Worm (Caenorhabditis elegans) whole organism, late embryonic: Measurements from ENCODE around the gene sri-34.

Experiments
- C08G9.2 ChIP-seq: sonication (generic microtip); optimal IDR thresholded peaks from 2 replicates; lab custom pipeline; 2016; ENCODE audit warnings: mild to moderate bottlenecking, missing genetic modification characterization, moderate library complexity, missing compliant biosample characterization
- K02D7.2 ChIP-seq: sonication (generic microtip); optimal IDR thresholded peaks from 2 replicates; lab custom pipeline; 2017; ENCODE audit warnings: mild to moderate bottlenecking, missing genetic modification characterization, missing compliant biosample characterization
- T23F11.4 ChIP-seq: fragments of 200-800 bp; sonication (Bioruptor generic); optimal IDR thresholded peaks from 2 replicates; lab custom pipeline; 2018; ENCODE audit warnings: mild to moderate bottlenecking, missing genetic modification characterization, missing compliant biosample characterization
- ahr-1 ChIP-seq: sonication (generic microtip); optimal IDR thresholded peaks from 2 replicates; lab custom pipeline; 2016; ENCODE audit warnings: missing genetic modification characterization, missing compliant biosample characterization
- ama-1 ChIP-seq: fragments of 150-350 bp; optimal IDR thresholded peaks from 2 replicates; lab custom pipeline; 2014
- ceh-19 ChIP-seq: fragments of 200-800 bp; sonication (Bioruptor generic); optimal IDR thresholded peaks from 2 replicates; lab custom pipeline; 2018; ENCODE audit warnings: mild to moderate bottlenecking, missing genetic modification characterization, missing compliant biosample characterization
- ceh-22 ChIP-seq: sonication (generic microtip); optimal IDR thresholded peaks from 2 replicates; lab custom pipeline; 2017; ENCODE audit warnings: missing biosample characterization, missing genetic modification characterization
- ceh-24 ChIP-seq: sonication (generic microtip); optimal IDR thresholded peaks from 2 replicates; lab custom pipeline; 2016; ENCODE audit warnings: mild to moderate bottlenecking, missing genetic modification characterization, missing compliant biosample characterization
- ceh-30 ChIP-seq: fragments of 150-350 bp; optimal IDR thresholded peaks from 2 replicates; lab custom pipeline; 2014; ENCODE audit warnings: missing biosample characterization, missing genetic modification characterization
- ceh-34 ChIP-seq: sonication (generic microtip); optimal IDR thresholded peaks from 2 replicates; lab custom pipeline; 2016; ENCODE audit warnings: mild to moderate bottlenecking, missing genetic modification characterization, missing compliant biosample characterization
- ceh-48 ChIP-seq: sonication (generic microtip); optimal IDR thresholded peaks from 2 replicates; lab custom pipeline; 2016; ENCODE audit warnings: missing genetic modification characterization, inconsistent platforms, missing compliant biosample characterization
- ceh-6 ChIP-seq: fragments of 200-800 bp; sonication (Bioruptor generic); optimal IDR thresholded peaks from 2 replicates; lab custom pipeline; 2018; ENCODE audit warnings: mild to moderate bottlenecking, missing genetic modification characterization, missing compliant biosample characterization
- ceh-9 ChIP-seq: sonication (generic microtip); optimal IDR thresholded peaks from 2 replicates; lab custom pipeline; 2016; ENCODE audit warnings: mild to moderate bottlenecking, missing genetic modification characterization, inconsistent platforms, missing compliant biosample characterization
- dve-1 ChIP-seq: sonication (generic microtip); optimal IDR thresholded peaks from 2 replicates; lab custom pipeline; 2017; ENCODE audit warnings: antibody characterized with exemption, mild to moderate bottlenecking, missing genetic modification characterization, missing compliant biosample characterization
- eyg-1 ChIP-seq: sonication (generic microtip); optimal IDR thresholded peaks from 2 replicates; lab custom pipeline; 2016; ENCODE audit warnings: missing genotype, missing genetic modification characterization, missing compliant biosample characterization
- fax-1 ChIP-seq: sonication (generic microtip); optimal IDR thresholded peaks from 2 replicates; lab custom pipeline; 2016; ENCODE audit warnings: missing genotype, missing genetic modification characterization, missing compliant biosample characterization
- fkh-10 ChIP-seq: fragments of 150-350 bp; optimal IDR thresholded peaks from 2 replicates; lab custom pipeline; 2014; ENCODE audit warnings: missing biosample characterization, missing genetic modification reagents, missing genetic modification characterization
- fkh-6 ChIP-seq: sonication (generic microtip); optimal IDR thresholded peaks from 2 replicates; lab custom pipeline; 2016; ENCODE audit warnings: missing genetic modification characterization, missing compliant biosample characterization
- hlh-30 ChIP-seq: sonication (generic microtip); optimal IDR thresholded peaks from 2 replicates; lab custom pipeline; 2017; ENCODE audit warnings: antibody characterized with exemption, missing genetic modification characterization, missing compliant biosample characterization; ENCODE audit not compliant: insufficient read depth
- hlh-6 ChIP-seq: sonication (generic microtip); optimal IDR thresholded peaks from 2 replicates; lab custom pipeline; 2016; ENCODE audit warnings: missing genotype, missing genetic modification characterization, missing compliant biosample characterization
- lim-6 ChIP-seq: sonication (generic microtip); optimal IDR thresholded peaks from 2 replicates; lab custom pipeline; 2016; ENCODE audit warnings: missing genetic modification characterization, missing compliant biosample characterization
- lin-11 ChIP-seq: fragments of 200-800 bp; sonication (Bioruptor generic); optimal IDR thresholded peaks from 2 replicates; lab custom pipeline; 2018; ENCODE audit warnings: mild to moderate bottlenecking, missing genetic modification characterization, missing compliant biosample characterization
- mec-3 ChIP-seq: sonication (generic microtip); optimal IDR thresholded peaks from 2 replicates; lab custom pipeline; 2016; ENCODE audit warnings: borderline replicate concordance, missing genetic modification characterization, missing compliant biosample characterization
- nfya-1 ChIP-seq: sonication (generic microtip); optimal IDR thresholded peaks from 2 replicates; lab custom pipeline; 2017; ENCODE audit warnings: missing genetic modification characterization, mild to moderate bottlenecking, missing compliant biosample characterization, antibody characterized with exemption, moderate library complexity
- nhr-232 ChIP-seq: sonication (generic microtip); optimal IDR thresholded peaks from 2 replicates; lab custom pipeline; 2016; ENCODE audit warnings: missing genetic modification characterization, missing compliant biosample characterization
- npax-4 ChIP-seq: sonication (generic microtip); optimal IDR thresholded peaks from 2 replicates; lab custom pipeline; 2016; ENCODE audit warnings: missing genetic modification characterization, missing compliant biosample characterization
- odd-2 ChIP-seq: sonication (generic microtip); optimal IDR thresholded peaks from 2 replicates; lab custom pipeline; 2017; ENCODE audit warnings: antibody characterized with exemption, mild to moderate bottlenecking, missing genetic modification characterization, missing compliant biosample characterization
- pag-3 ChIP-seq: sonication (generic microtip); optimal IDR thresholded peaks from 2 replicates; lab custom pipeline; 2016; ENCODE audit warnings: missing compliant biosample characterization, missing genetic modification characterization, borderline replicate concordance
- pha-2 ChIP-seq: sonication (generic microtip); optimal IDR thresholded peaks from 2 replicates; lab custom pipeline; 2017; ENCODE audit warnings: mild to moderate bottlenecking, missing genetic modification characterization, missing compliant biosample characterization
- pqm-1 ChIP-seq: sonication (generic microtip); optimal IDR thresholded peaks from 2 replicates; lab custom pipeline; 2016; ENCODE audit warnings: missing genetic modification characterization, missing compliant biosample characterization
- pros-1 ChIP-seq: fragments of 150-350 bp; optimal IDR thresholded peaks from 2 replicates; lab custom pipeline; 2014; ENCODE audit warnings: missing biosample characterization, missing genetic modification reagents, missing genetic modification characterization
- ref-2 ChIP-seq: sonication (generic microtip); optimal IDR thresholded peaks from 2 replicates; lab custom pipeline; 2016; ENCODE audit warnings: missing genetic modification characterization, missing compliant biosample characterization
- sdc-2 ChIP-seq: sonication (generic microtip); optimal IDR thresholded peaks from 2 replicates; lab custom pipeline; 2016; ENCODE audit warnings: missing genotype, missing genetic modification characterization, missing compliant biosample characterization
- sox-2 ChIP-seq: fragments of 200-800 bp; sonication (Bioruptor generic); IDR thresholded peaks from 2 replicates; pipeline ENCODE4 v1.3.6; 2022; ENCODE audit warnings: missing genetic modification reagents, missing genetic modification characterization, missing compliant biosample characterization
- sox-4 ChIP-seq: sonication (generic microtip); optimal IDR thresholded peaks from 2 replicates; lab custom pipeline; 2017; ENCODE audit warnings: mild to moderate bottlenecking, missing genetic modification characterization, inconsistent platforms, missing compliant biosample characterization
- tbx-2 ChIP-seq: sonication (generic microtip); optimal IDR thresholded peaks from 2 replicates; lab custom pipeline; 2016; ENCODE audit warnings: missing genetic modification characterization, missing compliant biosample characterization
- tbx-7 ChIP-seq: sonication (generic microtip); optimal IDR thresholded peaks from 2 replicates; lab custom pipeline; 2016; ENCODE audit warnings: missing genotype, missing genetic modification characterization, missing compliant biosample characterization
- ttx-3 ChIP-seq: sonication (generic microtip); optimal IDR thresholded peaks from 2 replicates; lab custom pipeline; 2016; ENCODE audit warnings: missing genetic modification reagents, missing genetic modification characterization, missing compliant biosample characterization
- zip-5 ChIP-seq: sonication (generic microtip); optimal IDR thresholded peaks from 2 replicates; lab custom pipeline; 2016; ENCODE audit warnings: missing genetic modification characterization, missing compliant biosample characterization
- ztf-16 ChIP-seq: sonication (generic microtip); optimal IDR thresholded peaks from 2 replicates; lab custom pipeline; 2017; ENCODE audit warnings: missing genetic modification characterization, missing compliant biosample characterization

sri-34 gene

ce11 chrII:3118907-3119382, 39.9 kb downstream of the sri-34 start, which contains the start of gene T10D4.6 (continued):
- TF ChIP-seq nhr-232 (no peak), ahr-1 (tag; lab: Kevin White, UChicago) (no peak), dve-1 (tag; lab: Kevin White, UChicago) (no peak), ceh-6 (no peak), nfya-1 (tag; lab: Kevin White, UChicago) (peak; percentile 42), ztf-16 (tag; lab: Kevin White, UChicago) (no peak), tbx-2 (peak; percentile 70), ama-1 (lab: Kevin White, UChicago) (no peak), ceh-24 (tag; lab: Kevin White, UChicago) (no peak), ceh-19 (GFP tag; lab: Kevin White, UChicago) (no peak), pqm-1 (no peak), ceh-48 (peak; percentile 71), sox-2 (GFP tag; lab: Robert Waterston, UW) (no peak), mec-3 (tag; lab: Kevin White, UChicago) (no peak), zip-5 (no peak), K02D7.2 (tag; lab: Kevin White, UChicago) (no peak), npax-4 (tag; lab: Kevin White, UChicago) (no peak), fkh-10 (GFP tag; lab: Kevin White, UChicago) (no peak)

- no peak for TF ChIP-seq lim-6
- no peak for TF ChIP-seq ref-2 (tag; lab: Kevin White, UChicago)
- no peak for TF ChIP-seq T23F11.4 (GFP tag; lab: Kevin White, UChicago)
- no peak for TF ChIP-seq ztf-16 (tag; lab: Kevin White, UChicago)
- no peak for TF ChIP-seq hlh-30 (tag; lab: Kevin White, UChicago)
- TF ChIP-seq K02D7.2 (tag; lab: Kevin White, UChicago): no peak
- no peak for TF ChIP-seq fax-1 (tag; lab: Kevin White, UChicago)
- no peak for TF ChIP-seq pha-2 (tag; lab: Kevin White, UChicago)
- no peak for TF ChIP-seq ama-1 (lab: Kevin White, UChicago)
- no peak for TF ChIP-seq nfya-1 (tag; lab: Kevin White, UChicago)
- no peak for TF ChIP-seq sdc-2
- no peak for TF ChIP-seq zip-5
- TF ChIP-seq fkh-6 (tag; lab: Kevin White, UChicago): no peak
- TF ChIP-seq ahr-1 (tag; lab: Kevin White, UChicago): no peak
Measured at ce11 chrII:3117471-3117870, 41.4 kb downstream of the sri-34 start, which contains the start of gene T10D4.7. Gene T10D4.7, plus strand, starts transcription at chrII:3117771.

- TF ChIP-seq pros-1 (tag; lab: Kevin White, UChicago) (no peak), ceh-34 (tag; lab: Kevin White, UChicago) (no peak), ceh-30 (tag; lab: Kevin White, UChicago) (no peak), ttx-3 (tag; lab: Kevin White, UChicago) (no peak)
Measured at ce11 chrII:3113934-3114333, 45.0 kb downstream of the sri-34 start, which contains the start of gene clec-123. Gene clec-123, plus strand, starts transcription at chrII:3114234.

ce11 chrII:3113289-3113688, 45.6 kb downstream of the sri-34 start:
- no peak for TF ChIP-seq ceh-24 (tag; lab: Kevin White, UChicago)
- TF ChIP-seq ceh-48: no peak
- TF ChIP-seq mec-3 (tag; lab: Kevin White, UChicago): no peak
- TF ChIP-seq sox-4 (tag; lab: Kevin White, UChicago): no peak
- TF ChIP-seq odd-2 (tag; lab: Kevin White, UChicago): no peak
- TF ChIP-seq hlh-6 (tag; lab: Kevin White, UChicago): no peak
- no peak for TF ChIP-seq hlh-30 (tag; lab: Kevin White, UChicago)
- TF ChIP-seq ref-2 (tag; lab: Kevin White, UChicago): no peak
- TF ChIP-seq zip-5: no peak
- TF ChIP-seq eyg-1 (tag; lab: Kevin White, UChicago): no peak
- TF ChIP-seq lin-11 (tag; lab: Kevin White, UChicago): no peak
- no peak for TF ChIP-seq tbx-2
- no peak for TF ChIP-seq ceh-34 (tag; lab: Kevin White, UChicago)
- no peak for TF ChIP-seq ahr-1 (tag; lab: Kevin White, UChicago)
- TF ChIP-seq pag-3 (tag; lab: Kevin White, UChicago): no peak
- TF ChIP-seq sox-2 (GFP tag; lab: Robert Waterston, UW): no peak
- TF ChIP-seq ceh-9 (tag; lab: Kevin White, UChicago): no peak
- TF ChIP-seq ceh-22 (tag; lab: Kevin White, UChicago): no peak
- no peak for TF ChIP-seq C08G9.2 (tag; lab: Kevin White, UChicago)
- TF ChIP-seq tbx-7 (tag; lab: Kevin White, UChicago): no peak
